Worm (Caenorhabditis elegans) whole organism, L1 larva: ENCODE data around the gene pqn-29.

Experiments
- C34B4.2 ChIP-seq: sonication (generic microtip); optimal IDR thresholded peaks from 2 replicates; lab custom pipeline; 2017; ENCODE audit warnings: mild to moderate bottlenecking, missing genetic modification characterization, missing compliant biosample characterization
- Y116A8C.19 ChIP-seq: sonication (generic microtip); optimal IDR thresholded peaks from 2 replicates; lab custom pipeline; 2016; ENCODE audit warnings: missing compliant biosample characterization, missing genetic modification characterization, borderline replicate concordance
- aha-1 ChIP-seq: fragments of 150-350 bp; optimal IDR thresholded peaks from 2 replicates; lab custom pipeline; 2014; ENCODE audit warnings: missing biosample characterization, missing genetic modification characterization
- alr-1 ChIP-seq: fragments of 200-800 bp; sonication (Bioruptor generic); optimal IDR thresholded peaks from 2 replicates; lab custom pipeline; 2018; ENCODE audit warnings: borderline replicate concordance, mild to moderate bottlenecking, missing genetic modification characterization, missing compliant biosample characterization
- aly-2 ChIP-seq: fragments of 150-350 bp; optimal IDR thresholded peaks from 2 replicates; lab custom pipeline; 2014; ENCODE audit warnings: missing biosample characterization, missing genetic modification characterization
- blmp-1 ChIP-seq: fragments of 150-350 bp; optimal IDR thresholded peaks from 2 replicates; lab custom pipeline; 2014; ENCODE audit warnings: missing biosample characterization, missing genetic modification characterization
- ceh-8 ChIP-seq: fragments of 200-800 bp; sonication (Bioruptor generic); optimal IDR thresholded peaks from 2 replicates; lab custom pipeline; 2018; ENCODE audit warnings: mild to moderate bottlenecking, missing genetic modification characterization, moderate library complexity, missing compliant biosample characterization
- ceh-82 ChIP-seq, 3 experiments: fragments of 150-350 bp in 1 of 3; sonication (generic microtip) in 2 of 3; optimal IDR thresholded peaks; 2 replicates each; lab custom pipeline; 2014 to 2017; ENCODE audit warnings: missing biosample characterization in 3 of 3, missing genetic modification characterization in 3 of 3
- dpl-1 ChIP-seq, 3 experiments: fragments of 150-350 bp in 2 of 3; sonication (generic microtip) in 1 of 3; optimal IDR thresholded peaks; 2 replicates each; lab custom pipeline; 2014 to 2017; ENCODE audit warnings: missing biosample characterization in 3 of 3, missing genetic modification characterization in 3 of 3, missing genetic modification reagents in 3 of 3
- dsc-1 ChIP-seq: sonication (generic microtip); optimal IDR thresholded peaks from 2 replicates; lab custom pipeline; 2016; ENCODE audit warnings: mild to moderate bottlenecking, missing genetic modification characterization, missing compliant biosample characterization
- efl-3 ChIP-seq: fragments of 200-800 bp; sonication (Bioruptor generic); optimal IDR thresholded peaks from 2 replicates; lab custom pipeline; 2018; ENCODE audit warnings: mild to moderate bottlenecking, missing genetic modification characterization, missing compliant biosample characterization
- egl-27 ChIP-seq, 2 experiments: fragments of 150-350 bp in 1 of 2; sonication (generic microtip); optimal IDR thresholded peaks; 3 replicates each; lab custom pipeline; 2017 to 2018; ENCODE audit warnings: missing biosample characterization in 2 of 2, missing genetic modification characterization in 2 of 2, missing genetic modification reagents in 2 of 2
- elt-2 ChIP-seq: sonication (generic microtip); optimal IDR thresholded peaks from 2 replicates; lab custom pipeline; 2016; ENCODE audit warnings: missing genetic modification characterization, mild to moderate bottlenecking, inconsistent platforms, missing compliant biosample characterization, missing genetic modification reagents
- fkh-8 ChIP-seq: sonication (generic microtip); optimal IDR thresholded peaks from 2 replicates; lab custom pipeline; 2016; ENCODE audit warnings: mild to moderate bottlenecking, missing genetic modification characterization, missing compliant biosample characterization
- fos-1 ChIP-seq: fragments of 150-350 bp; optimal IDR thresholded peaks from 2 replicates; lab custom pipeline; 2014; ENCODE audit warnings: missing biosample characterization, missing genetic modification characterization
- grh-1 ChIP-seq: fragments of 200-800 bp; sonication (Bioruptor generic); IDR thresholded peaks from 2 replicates; pipeline ENCODE4 v1.3.6; 2022; ENCODE audit warnings: missing genetic modification reagents, missing genetic modification characterization, missing compliant biosample characterization
- hlh-17 ChIP-seq: fragments of 200-800 bp; sonication (Bioruptor generic); optimal IDR thresholded peaks from 2 replicates; lab custom pipeline; 2018; ENCODE audit warnings: missing genetic modification characterization, mild to moderate bottlenecking, missing compliant biosample characterization, moderate library complexity, borderline replicate concordance
- hpl-2 ChIP-seq: fragments of 150-350 bp; optimal IDR thresholded peaks from 2 replicates; lab custom pipeline; 2014; ENCODE audit warnings: missing biosample characterization, missing genetic modification reagents, missing genetic modification characterization
- irx-1 ChIP-seq: sonication (generic microtip); optimal IDR thresholded peaks from 2 replicates; lab custom pipeline; 2016; ENCODE audit warnings: missing genetic modification characterization, missing compliant biosample characterization
- isw-1 ChIP-seq: fragments of 200-800 bp; sonication (Bioruptor generic); IDR thresholded peaks from 2 replicates; pipeline ENCODE4 v1.3.6; 2022; ENCODE audit warnings: missing genetic modification characterization, missing compliant biosample characterization
- jun-1 ChIP-seq: fragments of 150-350 bp; optimal IDR thresholded peaks from 2 replicates; lab custom pipeline; 2014; ENCODE audit warnings: missing biosample characterization, missing genetic modification reagents, missing genetic modification characterization
- lin-14 ChIP-seq: fragments of 200-800 bp; sonication (Bioruptor generic); optimal IDR thresholded peaks from 2 replicates; lab custom pipeline; 2018; ENCODE audit warnings: mild to moderate bottlenecking, missing genetic modification characterization, moderate library complexity, missing compliant biosample characterization
- lin-15B ChIP-seq: fragments of 150-350 bp; sonication (generic microtip); optimal IDR thresholded peaks from 3 replicates; lab custom pipeline; 2014; ENCODE audit warnings: missing biosample characterization, missing genetic modification characterization
- lin-35 ChIP-seq, 2 experiments: fragments of 150-350 bp; optimal IDR thresholded peaks; 2 replicates each; lab custom pipeline; 2014; ENCODE audit warnings: missing biosample characterization in 2 of 2, missing genetic modification characterization in 2 of 2, missing genetic modification reagents in 2 of 2
- lin-39 ChIP-seq: fragments of 150-350 bp; optimal IDR thresholded peaks from 2 replicates; lab custom pipeline; 2014; ENCODE audit warnings: missing biosample characterization, missing genetic modification reagents, missing genetic modification characterization
- mep-1 ChIP-seq: fragments of 150-350 bp; optimal IDR thresholded peaks from 2 replicates; lab custom pipeline; 2014; ENCODE audit warnings: missing biosample characterization, missing genetic modification characterization
- nhr-20 ChIP-seq: sonication (generic microtip); optimal IDR thresholded peaks from 2 replicates; lab custom pipeline; 2016; ENCODE audit warnings: mild to moderate bottlenecking, missing genetic modification characterization, missing compliant biosample characterization
- nhr-237 ChIP-seq: fragments of 150-350 bp; optimal IDR thresholded peaks from 2 replicates; lab custom pipeline; 2014; ENCODE audit warnings: missing biosample characterization, missing genetic modification characterization
- nhr-28 ChIP-seq: fragments of 150-350 bp; optimal IDR thresholded peaks from 2 replicates; lab custom pipeline; 2014; ENCODE audit warnings: missing biosample characterization, missing genetic modification characterization
- nhr-47 ChIP-seq: sonication (generic microtip); optimal IDR thresholded peaks from 2 replicates; lab custom pipeline; 2016; ENCODE audit warnings: mild to moderate bottlenecking, missing genetic modification characterization, moderate library complexity, missing compliant biosample characterization
- nhr-71 ChIP-seq: sonication (generic microtip); optimal IDR thresholded peaks from 2 replicates; lab custom pipeline; 2016; ENCODE audit warnings: mild to moderate bottlenecking, missing genetic modification characterization, moderate library complexity, missing compliant biosample characterization
- nhr-85 ChIP-seq: sonication (generic microtip); peaks from one replicate; lab custom pipeline; 2016; ENCODE audit warnings: missing genetic modification characterization, inconsistent platforms, missing compliant biosample characterization
- snpc-4 ChIP-seq: fragments of 150-350 bp; optimal IDR thresholded peaks from 2 replicates; lab custom pipeline; 2014; ENCODE audit warnings: missing biosample characterization, missing genetic modification characterization
- sox-4 ChIP-seq: sonication (generic microtip); optimal IDR thresholded peaks from 2 replicates; lab custom pipeline; 2016; ENCODE audit warnings: missing genetic modification characterization, missing compliant biosample characterization
- swsn-7 ChIP-seq: sonication (generic microtip); optimal IDR thresholded peaks from 2 replicates; lab custom pipeline; 2016; ENCODE audit warnings: missing genetic modification characterization, missing compliant biosample characterization
- tbx-2 ChIP-seq: sonication (generic microtip); optimal IDR thresholded peaks from 2 replicates; lab custom pipeline; 2016; ENCODE audit warnings: missing genetic modification characterization, missing compliant biosample characterization
- tlp-1 ChIP-seq: fragments of 150-350 bp; optimal IDR thresholded peaks from 2 replicates; lab custom pipeline; 2014; ENCODE audit warnings: missing biosample characterization, missing genetic modification characterization
- unc-62 ChIP-seq: fragments of 150-350 bp; optimal IDR thresholded peaks from 2 replicates; lab custom pipeline; 2014; ENCODE audit warnings: missing biosample characterization, missing genetic modification reagents, missing genetic modification characterization
- zag-1 ChIP-seq: fragments of 150-350 bp; optimal IDR thresholded peaks from 2 replicates; lab custom pipeline; 2014; ENCODE audit warnings: missing biosample characterization, missing genetic modification characterization
- ztf-11 ChIP-seq, 2 experiments: sonication (generic microtip); optimal IDR thresholded peaks; 2 replicates each; lab custom pipeline; 2016 to 2017; ENCODE audit warnings: missing genetic modification characterization in 2 of 2, missing biosample characterization in 1 of 2, missing compliant biosample characterization in 1 of 2
- ztf-4 ChIP-seq: fragments of 150-350 bp; optimal IDR thresholded peaks from 2 replicates; lab custom pipeline; 2014; ENCODE audit warnings: missing biosample characterization, missing genetic modification characterization

pqn-29 gene

ce11 chrIII:4666753-4667400, 20.7 kb upstream of the pqn-29 start (continued):
- TF ChIP-seq nhr-85, result peak; percentile 89
- TF ChIP-seq ztf-4 (tag; lab: Kevin White, UChicago), result no peak
- no peak for TF ChIP-seq zag-1 (tag; lab: Kevin White, UChicago)
- TF ChIP-seq jun-1 (tag; lab: Kevin White, UChicago), result no peak
- no peak for TF ChIP-seq C34B4.2 (tag; lab: Kevin White, UChicago)
- no peak for TF ChIP-seq lin-39 (tag; lab: Kevin White, UChicago)
- TF ChIP-seq elt-2, result no peak
- TF ChIP-seq dsc-1 (tag; lab: Kevin White, UChicago), result no peak
- TF ChIP-seq aly-2 (tag; lab: Kevin White, UChicago), result no peak
- peak; percentile 66 for TF ChIP-seq mep-1
- TF ChIP-seq isw-1, result no peak
- TF ChIP-seq nhr-20 (tag; lab: Kevin White, UChicago), result peak; percentile 51
- TF ChIP-seq nhr-47 (tag; lab: Kevin White, UChicago), result peak; percentile 51
- no peak for TF ChIP-seq unc-62 (GFP tag; lab: Kevin White, UChicago)
- no peak for TF ChIP-seq Y116A8C.19 (tag; lab: Kevin White, UChicago)
- peak; percentile 94 for TF ChIP-seq lin-14 (GFP tag; lab: Kevin White, UChicago)
- TF ChIP-seq snpc-4, result peak; percentile 31
- TF ChIP-seq swsn-7 (tag; lab: Kevin White, UChicago), result peak; percentile 46
- peak; percentile 25 to 50 for TF ChIP-seq lin-35 (GFP tag; optimal IDR thresholded peaks at IDR 0.05; lab: Kevin White, UChicago)
- peak; percentile 87 for TF ChIP-seq blmp-1 (tag; lab: Kevin White, UChicago)
- no peak for TF ChIP-seq alr-1 (tag; lab: Kevin White, UChicago)
- TF ChIP-seq tbx-2 (tag; lab: Kevin White, UChicago), result peak; percentile 18
- peak; percentile 43 for TF ChIP-seq fkh-8 (tag; lab: Kevin White, UChicago)
- no peak for TF ChIP-seq irx-1 (tag; lab: Kevin White, UChicago)
- no peak for TF ChIP-seq fos-1 (tag; lab: Kevin White, UChicago)
- no peak for TF ChIP-seq grh-1 (GFP tag; lab: Robert Waterston, UW)
- no peak for TF ChIP-seq ceh-8
- no peak for TF ChIP-seq sox-4 (tag; lab: Kevin White, UChicago)
- no peak for TF ChIP-seq nhr-237 (tag; lab: Kevin White, UChicago)
- TF ChIP-seq ceh-82 (tag; optimal IDR thresholded peaks at IDR 0.05; lab: Kevin White, UChicago), result peak in 2 of 3 experiments; percentile 22 to 63
- TF ChIP-seq aha-1 (tag; lab: Kevin White, UChicago), result no peak
- TF ChIP-seq nhr-28, result no peak
- TF ChIP-seq lin-15B (tag; lab: Kevin White, UChicago), result no peak

ce11 chrIII:4665272-4665671, 19.1 kb upstream of the pqn-29 start, which contains the start of gene T23F11.4:
Gene T23F11.4, minus strand, starts transcription at chrIII:4665372.
- TF ChIP-seq efl-3 (GFP tag; lab: Kevin White, UChicago) (no peak), egl-27 (tag; optimal IDR thresholded peaks at IDR 0.05; lab: Kevin White, UChicago) (no peak), tlp-1 (no peak), ztf-11 (tag; optimal IDR thresholded peaks at IDR 0.05; lab: Kevin White, UChicago) (no peak), Y116A8C.19 (tag; lab: Kevin White, UChicago) (no peak), lin-35 (GFP tag; optimal IDR thresholded peaks at IDR 0.05; lab: Kevin White, UChicago) (no peak), dpl-1 (GFP tag; optimal IDR thresholded peaks at IDR 0.05; lab: Kevin White, UChicago) (no peak), hpl-2 (GFP tag; lab: Kevin White, UChicago) (no peak)

DNA sequence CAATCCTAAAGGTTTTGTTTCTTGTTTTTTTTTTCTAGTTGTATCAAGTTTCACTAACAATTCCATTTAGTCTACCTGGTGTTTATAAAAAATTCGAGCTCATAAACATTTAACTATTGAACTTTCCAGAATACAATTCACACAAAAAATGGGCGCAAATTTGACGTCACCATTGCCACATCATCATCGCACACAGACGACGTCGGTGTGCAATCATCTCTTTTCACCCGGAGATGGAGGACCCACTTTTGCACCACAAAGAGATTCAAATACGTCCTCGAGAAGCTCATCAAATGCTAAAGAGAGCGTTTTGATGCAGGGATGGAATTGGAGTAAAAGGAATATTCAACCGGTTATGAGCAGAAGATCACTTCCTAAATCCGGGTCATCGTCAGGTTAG, 13.3 kb upstream of the pqn-29 start:
- TF ChIP-seq ceh-82 (tag; optimal IDR thresholded peaks at IDR 0.05; lab: Kevin White, UChicago), result no peak
- no peak for TF ChIP-seq hlh-17 (GFP tag; lab: Kevin White, UChicago)
- no peak for TF ChIP-seq lin-14 (GFP tag; lab: Kevin White, UChicago)
- no peak for TF ChIP-seq nhr-71 (tag; lab: Kevin White, UChicago)
